Worm (Caenorhabditis elegans) whole organism, early embryonic: Measurements from ENCODE around the gene C14B9.3.

Source experiments
- B0310.2 ChIP-seq: sonication (generic microtip); optimal IDR thresholded peaks from 2 replicates; lab custom pipeline; 2016; ENCODE audit warnings: mild to moderate bottlenecking, missing genetic modification characterization, missing compliant biosample characterization
- F13C5.2 ChIP-seq: sonication (generic microtip); optimal IDR thresholded peaks from 2 replicates; lab custom pipeline; 2017; ENCODE audit warnings: mild to moderate bottlenecking, missing genetic modification characterization, inconsistent platforms, missing compliant biosample characterization
- aly-1 ChIP-seq: sonication (generic microtip); optimal IDR thresholded peaks from 2 replicates; lab custom pipeline; 2016; ENCODE audit warnings: missing genetic modification characterization, missing compliant biosample characterization
- ama-1 ChIP-seq: fragments of 150-350 bp; optimal IDR thresholded peaks from 2 replicates; lab custom pipeline; 2014
- ceh-13 ChIP-seq: fragments of 200-800 bp; sonication (Bioruptor generic); optimal IDR thresholded peaks from 2 replicates; lab custom pipeline; 2018; ENCODE audit warnings: mild to moderate bottlenecking, missing genetic modification characterization, missing compliant biosample characterization
- ceh-36 ChIP-seq: sonication (generic microtip); optimal IDR thresholded peaks from 2 replicates; lab custom pipeline; 2016; ENCODE audit warnings: missing genetic modification characterization, inconsistent platforms, missing compliant biosample characterization
- ets-7 ChIP-seq: sonication (generic microtip); optimal IDR thresholded peaks from 2 replicates; lab custom pipeline; 2016; ENCODE audit warnings: missing genotype, missing genetic modification characterization, missing compliant biosample characterization
- flt-1 ChIP-seq: fragments of 200-800 bp; sonication (Bioruptor generic); IDR thresholded peaks from 2 replicates; pipeline ENCODE4 v1.3.6; 2022; ENCODE audit warnings: missing genetic modification characterization, missing compliant biosample characterization
- hmbx-1 ChIP-seq: sonication (generic microtip); optimal IDR thresholded peaks from 2 replicates; lab custom pipeline; 2016; ENCODE audit warnings: mild to moderate bottlenecking, missing genetic modification characterization, missing compliant biosample characterization
- hmg-4 ChIP-seq: fragments of 200-800 bp; sonication (Bioruptor generic); optimal IDR thresholded peaks from 2 replicates; lab custom pipeline; 2018; ENCODE audit warnings: mild to moderate bottlenecking, missing genetic modification characterization, missing compliant biosample characterization
- hnd-1 ChIP-seq: sonication (generic microtip); optimal IDR thresholded peaks from 2 replicates; lab custom pipeline; 2016; ENCODE audit warnings: missing genetic modification characterization, missing compliant biosample characterization
- pes-1 ChIP-seq: fragments of 200-800 bp; sonication (Bioruptor generic); IDR thresholded peaks from 2 replicates; pipeline ENCODE4 v1.3.6; 2022; ENCODE audit warnings: missing genetic modification reagents, missing genetic modification characterization, missing compliant biosample characterization
- scrt-1 ChIP-seq: fragments of 200-800 bp; sonication (Bioruptor generic); IDR thresholded peaks from 2 replicates; pipeline ENCODE4 v1.3.6; 2022; ENCODE audit warnings: missing genetic modification characterization, missing compliant biosample characterization
- sea-1 ChIP-seq: fragments of 200-800 bp; sonication (Bioruptor generic); conservative IDR thresholded peaks from 2 replicates; pipeline ENCODE4 v1.3.6; 2022; ENCODE audit warnings: missing genetic modification characterization, missing compliant biosample characterization
- tbx-11 ChIP-seq: fragments of 200-800 bp; sonication (Bioruptor generic); IDR thresholded peaks from 2 replicates; pipeline ENCODE4 v1.3.6; 2022; ENCODE audit warnings: missing genetic modification characterization, missing compliant biosample characterization
- tbx-37 ChIP-seq: fragments of 200-800 bp; sonication (Bioruptor generic); conservative IDR thresholded peaks from 2 replicates; pipeline ENCODE4 v1.3.6; 2022; ENCODE audit warnings: missing genetic modification reagents, missing genetic modification characterization, missing compliant biosample characterization
- tra-4 ChIP-seq: sonication (generic microtip); optimal IDR thresholded peaks from 2 replicates; lab custom pipeline; 2017; ENCODE audit warnings: missing genetic modification characterization, missing compliant biosample characterization

Gene C14B9.3

ce11 chrIII:8098116-8098515, 10.5 kb upstream of the C14B9.3 start, which contains the start of gene K06H7.8:
TSS of gene K06H7.8 (minus strand) at chrIII:8098216.
- TF ChIP-seq tbx-37 (GFP tag; lab: Robert Waterston, UW) (no peak), pes-1 (GFP tag; lab: Robert Waterston, UW) (no peak), ets-7 (tag; lab: Kevin White, UChicago) (no peak)

ce11 chrIII:8099022-8099421, 9.6 kb upstream of the C14B9.3 start, which contains the start of gene K06H7.1:
TSS of gene K06H7.1 (plus strand) at chrIII:8099322.
- TF ChIP-seq flt-1 (GFP tag; lab: Robert Waterston, UW) (no peak), ceh-36 (tag; lab: Kevin White, UChicago) (no peak), tbx-11 (no peak), aly-1 (no peak), ama-1 (no peak), hmg-4 (GFP tag; lab: Kevin White, UChicago) (no peak), B0310.2 (no peak)

- TF ChIP-seq sea-1 (GFP tag; lab: Robert Waterston, UW) = no peak
Observed at ce11 chrIII:8100960-8101359, 7.6 kb upstream of the C14B9.3 start, which contains the start of gene plk-1. TSS of gene plk-1 (plus strand) at chrIII:8101348.

- TF ChIP-seq hmbx-1 = no peak
- TF ChIP-seq tbx-37 (GFP tag; lab: Robert Waterston, UW) = no peak
- no peak for TF ChIP-seq tra-4 (tag; lab: Kevin White, UChicago)
- TF ChIP-seq scrt-1 (GFP tag; lab: Robert Waterston, UW) = no peak
- no peak for TF ChIP-seq F13C5.2 (tag; lab: Kevin White, UChicago)
- no peak for TF ChIP-seq pes-1 (GFP tag; lab: Robert Waterston, UW)
- no peak for TF ChIP-seq hmg-4 (GFP tag; lab: Kevin White, UChicago)
- TF ChIP-seq tbx-11 = no peak
- TF ChIP-seq ets-7 (tag; lab: Kevin White, UChicago) = no peak
- no peak for TF ChIP-seq hnd-1 (tag; lab: Kevin White, UChicago)
- no peak for TF ChIP-seq flt-1 (GFP tag; lab: Robert Waterston, UW)
Observed at ce11 chrIII:8105771-8106170, 2.8 kb upstream of the C14B9.3 start.

ce11 chrIII:8106476-8106875, 2.1 kb upstream of the C14B9.3 start:
- TF ChIP-seq aly-1 (peak; percentile 88), sea-1 (GFP tag; lab: Robert Waterston, UW) (peak; percentile 88), tbx-11 (peak; percentile 77), flt-1 (GFP tag; lab: Robert Waterston, UW) (peak; percentile 86), pes-1 (GFP tag; lab: Robert Waterston, UW) (peak; percentile 91), tra-4 (tag; lab: Kevin White, UChicago) (peak; percentile 51), scrt-1 (GFP tag; lab: Robert Waterston, UW) (peak; percentile 88), ceh-13 (GFP tag; lab: Kevin White, UChicago) (peak; percentile 64), tbx-37 (GFP tag; lab: Robert Waterston, UW) (peak; percentile 67), ceh-36 (tag; lab: Kevin White, UChicago) (peak; percentile 75), hnd-1 (tag; lab: Kevin White, UChicago) (peak; percentile 66), B0310.2 (peak; percentile 79), hmbx-1 (peak; percentile 27), ama-1 (no peak), hmg-4 (GFP tag; lab: Kevin White, UChicago) (peak; percentile 92), F13C5.2 (tag; lab: Kevin White, UChicago) (peak; percentile 80), ets-7 (tag; lab: Kevin White, UChicago) (peak; percentile 50)

ce11 chrIII:8109459-8110057, 968 bp downstream of the C14B9.3 start:
- TF ChIP-seq aly-1 (peak; percentile 90), flt-1 (GFP tag; lab: Robert Waterston, UW) (peak; percentile 93), hmbx-1 (peak; percentile 57), ama-1 (no peak), tbx-37 (GFP tag; lab: Robert Waterston, UW) (peak; percentile 83), pes-1 (GFP tag; lab: Robert Waterston, UW) (peak; percentile 95), B0310.2 (peak; percentile 90), hnd-1 (tag; lab: Kevin White, UChicago) (peak; percentile 68), hmg-4 (GFP tag; lab: Kevin White, UChicago) (peak; percentile 93), F13C5.2 (tag; lab: Kevin White, UChicago) (peak; percentile 90), tbx-11 (peak; percentile 89), ets-7 (tag; lab: Kevin White, UChicago) (peak; percentile 70), tra-4 (tag; lab: Kevin White, UChicago) (peak; percentile 70), sea-1 (GFP tag; lab: Robert Waterston, UW) (peak; percentile 91), ceh-13 (GFP tag; lab: Kevin White, UChicago) (peak; percentile 87), scrt-1 (GFP tag; lab: Robert Waterston, UW) (peak; percentile 89), ceh-36 (tag; lab: Kevin White, UChicago) (peak; percentile 89)

- TF ChIP-seq hmg-4 (GFP tag; lab: Kevin White, UChicago) (no peak), tbx-37 (GFP tag; lab: Robert Waterston, UW) (no peak), aly-1 (no peak), ama-1 (no peak), tra-4 (tag; lab: Kevin White, UChicago) (no peak), ceh-36 (tag; lab: Kevin White, UChicago) (no peak), pes-1 (GFP tag; lab: Robert Waterston, UW) (no peak), tbx-11 (no peak), ceh-13 (GFP tag; lab: Kevin White, UChicago) (no peak), hmbx-1 (no peak), flt-1 (GFP tag; lab: Robert Waterston, UW) (no peak), hnd-1 (tag; lab: Kevin White, UChicago) (no peak), sea-1 (GFP tag; lab: Robert Waterston, UW) (no peak), scrt-1 (GFP tag; lab: Robert Waterston, UW) (no peak), ets-7 (tag; lab: Kevin White, UChicago) (no peak), B0310.2 (no peak), F13C5.2 (tag; lab: Kevin White, UChicago) (no peak)
Observed at ce11 chrIII:8111347-8111746, 2.8 kb downstream of the C14B9.3 start.
